Worm (Caenorhabditis elegans) whole organism, L4/young adult: Measurements from ENCODE around the gene F19B2.5.

Source experiments
- W03F9.2 ChIP-seq: fragments of 150-350 bp; optimal IDR thresholded peaks from 2 replicates; lab custom pipeline; 2014; ENCODE audit warnings: missing biosample characterization, missing genetic modification characterization
- him-1 ChIP-seq: sonication (generic microtip); optimal IDR thresholded peaks from 2 replicates; lab custom pipeline; 2016; ENCODE audit warnings: missing genotype, missing genetic modification reagents, missing genetic modification characterization, missing compliant biosample characterization

DNA sequence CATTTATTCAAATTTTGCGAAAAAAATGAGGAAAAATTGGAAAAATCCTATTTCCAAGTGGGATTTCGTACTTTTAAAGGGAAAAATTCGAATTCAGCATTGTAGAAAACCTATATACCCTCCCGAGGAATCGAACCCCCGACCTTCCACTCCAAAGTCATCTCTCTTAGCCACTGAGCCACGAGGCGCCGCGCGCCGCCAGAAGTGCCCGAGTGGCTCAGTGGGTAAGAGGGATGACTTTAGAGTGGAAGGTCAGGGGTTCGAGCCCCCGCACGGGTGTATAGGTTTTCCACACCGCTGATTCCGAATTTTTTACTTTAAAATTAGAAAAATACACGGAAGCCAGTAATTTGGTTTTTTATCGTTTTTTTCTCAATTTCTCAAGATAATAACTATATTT, 29.2 kb downstream of the F19B2.5 start:
- no peak for TF ChIP-seq W03F9.2 (tag; lab: Kevin White, UChicago)
- TF ChIP-seq him-1 (tag; lab: Kevin White, UChicago), result no peak
